Fruit fly (Drosophila melanogaster): Measurements from ENCODE around the gene Nf1.

Gene Nf1

DNA sequence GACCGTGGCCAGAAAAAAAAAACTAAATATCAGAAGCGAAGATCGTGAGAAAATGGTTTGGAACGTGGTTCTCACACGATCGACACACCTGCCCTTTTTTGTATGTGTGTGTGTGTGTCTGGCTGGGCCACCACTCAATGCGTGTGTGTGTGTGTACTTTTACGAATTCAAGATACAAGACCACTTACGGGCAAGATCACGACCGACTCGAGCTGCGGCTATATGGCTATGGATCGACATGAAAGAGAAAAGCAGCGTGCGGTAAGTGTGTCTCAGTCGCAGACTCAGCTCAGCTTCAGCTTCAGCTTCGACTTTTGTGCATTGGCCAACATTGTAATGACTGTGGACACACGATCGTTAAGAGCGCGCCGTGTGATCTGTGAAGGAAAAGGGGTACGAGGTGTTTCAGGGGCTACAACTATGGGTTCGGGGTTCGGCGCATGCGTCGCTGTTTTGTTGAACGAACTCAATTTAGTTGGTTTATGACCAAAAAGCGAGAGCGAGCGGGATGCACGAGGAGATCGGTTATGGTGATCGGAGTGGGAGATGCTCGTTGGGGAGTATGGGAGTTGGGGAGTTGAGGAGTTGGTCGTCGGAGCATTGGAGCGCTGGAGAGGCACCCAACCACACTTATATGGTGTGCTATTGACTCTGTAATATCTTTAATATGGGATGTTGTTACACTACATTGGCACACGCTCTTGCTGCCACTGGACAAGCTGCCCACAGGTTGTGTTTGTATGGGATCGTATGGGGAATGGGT lies 19.9 kb downstream of the Nf1 start (continued):
- TF ChIP-seq CG8319 (GFP tag; optimal IDR thresholded peaks at IDR 0.05) (no peak), CG8632 (GFP tag; optimal IDR thresholded peaks at IDR 0.05) (no peak), CG1621 (tag; optimal IDR thresholded peaks at IDR 0.05) (no peak), spab (GFP tag; optimal IDR thresholded peaks at IDR 0.05) (no peak), fkh (GFP tag; optimal IDR thresholded peaks at IDR 0.05) (peak; percentile 27), CG31627 (GFP tag; optimal IDR thresholded peaks at IDR 0.05) (no peak), net (GFP tag; optimal IDR thresholded peaks at IDR 0.05) (peak; percentile 18), fd85E (GFP tag; optimal IDR thresholded peaks at IDR 0.05) (no peak), Lpt (GFP tag; optimal IDR thresholded peaks at IDR 0.05) (peak; percentile 39), pdm3 (GFP tag; optimal IDR thresholded peaks at IDR 0.05) (no peak), esn (GFP tag; optimal IDR thresholded peaks at IDR 0.05) (no peak), CG3919 (GFP tag; optimal IDR thresholded peaks at IDR 0.05) (no peak), CG4318 (GFP tag; optimal IDR thresholded peaks at IDR 0.05) (no peak), vri (GFP tag; optimal IDR thresholded peaks at IDR 0.05) (no peak), OdsH (GFP tag; optimal IDR thresholded peaks at IDR 0.05) (no peak), Gug (GFP tag; IDR thresholded peaks at IDR 0.05) (no peak; the same call in 1 of the 2 replicates), CG3032 (tag; optimal IDR thresholded peaks at IDR 0.05) (no peak)

DNA sequence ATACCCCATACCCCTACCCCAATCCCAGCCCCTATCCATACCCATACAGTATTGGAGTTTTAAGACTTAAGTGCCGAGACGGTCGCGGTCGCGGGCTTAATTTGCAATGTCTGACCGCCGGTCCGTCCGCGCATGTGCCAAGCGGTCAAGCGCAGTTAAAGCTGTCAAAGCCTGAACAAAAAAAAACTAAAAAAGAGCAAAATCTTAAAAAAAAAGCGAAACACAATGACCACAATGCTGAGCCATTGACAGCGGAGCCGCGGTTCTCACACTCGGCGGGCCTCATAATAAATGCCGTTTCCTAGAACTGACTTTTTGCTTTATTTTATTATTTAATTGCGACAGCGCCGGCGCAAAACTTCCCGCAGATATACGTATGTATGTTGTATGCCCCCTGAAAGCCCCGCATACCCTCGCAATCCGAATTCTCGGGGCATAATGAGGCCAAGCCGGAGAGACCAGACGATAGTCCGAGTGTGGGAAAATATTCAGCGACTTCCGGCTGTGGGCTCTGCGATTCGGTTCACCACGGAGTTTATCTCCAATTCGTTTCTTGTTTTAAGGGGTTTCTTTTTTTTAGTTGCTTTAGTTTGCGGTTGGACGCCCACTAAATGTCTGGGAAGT lies 21.7 kb downstream of the Nf1 start:
- TF ChIP-seq CG7368 (GFP tag; optimal IDR thresholded peaks at IDR 0.05) (no peak), salr (GFP tag; optimal IDR thresholded peaks at IDR 0.05) (peak in 1 of 2 experiments; percentile 14), spab (GFP tag; optimal IDR thresholded peaks at IDR 0.05) (peak; percentile 72), cyc (GFP tag; optimal IDR thresholded peaks at IDR 0.05) (no peak), acj6 (GFP tag; optimal IDR thresholded peaks at IDR 0.05) (no peak), Eip78C (GFP tag) (peak; percentile 58), Met (GFP tag; optimal IDR thresholded peaks at IDR 0.05) (no peak), CG10669 (GFP tag; optimal IDR thresholded peaks at IDR 0.05) (peak; percentile 70), CG6163 (GFP tag; IDR thresholded peaks at IDR 0.05) (peak; percentile 62; the same call in 1 of the 3 replicates), CG6808 (GFP tag; optimal IDR thresholded peaks at IDR 0.05) (peak; percentile 82), CG9139 (GFP tag; optimal IDR thresholded peaks at IDR 0.05) (peak; percentile 80), Eip75B (GFP tag; optimal IDR thresholded peaks at IDR 0.05) (peak; percentile 25), CG34406 (GFP tag; optimal IDR thresholded peaks at IDR 0.05) (no peak), ss (GFP tag; optimal IDR thresholded peaks at IDR 0.05) (peak; percentile 73 to 86), CG3032 (tag; optimal IDR thresholded peaks at IDR 0.05) (peak; percentile 9), CG1621 (tag; optimal IDR thresholded peaks at IDR 0.05) (peak; percentile 50), CG8119 (GFP tag; IDR thresholded peaks at IDR 0.05) (no peak), CG32006 (GFP tag; optimal IDR thresholded peaks at IDR 0.05) (no peak), Ets96B (tag; optimal IDR thresholded peaks at IDR 0.05) (peak; percentile 49)

dm6 chr3R:26005619-26005977 lies 22.8 kb downstream of the Nf1 start:
- TF ChIP-seq achi (GFP tag; optimal IDR thresholded peaks at IDR 0.05) (no peak), lz (GFP tag; optimal IDR thresholded peaks at IDR 0.05) (no peak), fd85E (GFP tag; optimal IDR thresholded peaks at IDR 0.05) (no peak), CG3032 (tag; optimal IDR thresholded peaks at IDR 0.05) (no peak), Hr4 (GFP tag; optimal IDR thresholded peaks at IDR 0.05) (no peak), CG6276 (GFP tag; optimal IDR thresholded peaks at IDR 0.05) (no peak), Hr39 (GFP tag; optimal IDR thresholded peaks at IDR 0.05) (no peak), CG8632 (GFP tag; optimal IDR thresholded peaks at IDR 0.05) (no peak), CG7368 (GFP tag; optimal IDR thresholded peaks at IDR 0.05) (no peak)
